Worm (Caenorhabditis elegans) whole organism, L3 larva: ENCODE data around the gene F42C5.6.

Experiments
- aly-2 ChIP-seq: fragments of 150-350 bp; optimal IDR thresholded peaks from 2 replicates; lab custom pipeline; 2014; ENCODE audit warnings: missing biosample characterization, missing genetic modification characterization
- ama-1 ChIP-seq: fragments of 150-350 bp; optimal IDR thresholded peaks from 2 replicates; lab custom pipeline; 2018
- ceh-16 ChIP-seq: sonication (generic microtip); optimal IDR thresholded peaks from 2 replicates; lab custom pipeline; 2017; ENCODE audit warnings: missing biosample characterization, missing genetic modification characterization
- ceh-28 ChIP-seq: fragments of 150-350 bp; optimal IDR thresholded peaks from 2 replicates; lab custom pipeline; 2014; ENCODE audit warnings: missing biosample characterization, missing genetic modification reagents, missing genetic modification characterization
- ceh-82 ChIP-seq: fragments of 150-350 bp; optimal IDR thresholded peaks from 2 replicates; lab custom pipeline; 2014; ENCODE audit warnings: missing biosample characterization, missing genetic modification characterization
- ceh-9 ChIP-seq: sonication (generic microtip); optimal IDR thresholded peaks from 2 replicates; lab custom pipeline; 2018; ENCODE audit warnings: missing biosample characterization, missing genetic modification characterization
- egl-27 ChIP-seq: sonication (generic microtip); optimal IDR thresholded peaks from 4 replicates; lab custom pipeline; 2017; ENCODE audit warnings: missing biosample characterization, missing genetic modification reagents, missing genetic modification characterization
- egl-5 ChIP-seq: fragments of 150-350 bp; optimal IDR thresholded peaks from 2 replicates; lab custom pipeline; 2017; ENCODE audit warnings: missing biosample characterization, missing genetic modification reagents, missing genetic modification characterization, inconsistent platforms
- elt-2 ChIP-seq: sonication (generic microtip); optimal IDR thresholded peaks from 2 replicates; lab custom pipeline; 2016; ENCODE audit warnings: missing genetic modification reagents, mild to moderate bottlenecking, missing genetic modification characterization, missing compliant biosample characterization
- elt-3 ChIP-seq, 3 experiments: fragments of 150-350 bp in 1 of 3; sonication (generic microtip) in 2 of 3; optimal IDR thresholded peaks; 2 replicates in 2 of 3; 4 replicates in 1 of 3; lab custom pipeline; 2014 to 2017; ENCODE audit warnings: missing biosample characterization in 3 of 3, missing genetic modification characterization in 3 of 3
- eor-1 ChIP-seq, 2 experiments: fragments of 150-350 bp; optimal IDR thresholded peaks; 2 replicates each; lab custom pipeline; 2014 to 2018; ENCODE audit warnings: missing biosample characterization in 2 of 2, missing genetic modification characterization in 2 of 2
- fkh-10 ChIP-seq: sonication (generic microtip); optimal IDR thresholded peaks from 2 replicates; lab custom pipeline; 2017; ENCODE audit warnings: missing biosample characterization, missing genetic modification reagents, missing genetic modification characterization
- fkh-2 ChIP-seq: fragments of 150-350 bp; optimal IDR thresholded peaks from 2 replicates; lab custom pipeline; 2014; ENCODE audit warnings: missing biosample characterization, missing genetic modification reagents, missing genetic modification characterization
- fos-1 ChIP-seq: fragments of 150-350 bp; optimal IDR thresholded peaks from 2 replicates; lab custom pipeline; 2014; ENCODE audit warnings: missing biosample characterization, missing genetic modification characterization
- jun-1 ChIP-seq: fragments of 150-350 bp; optimal IDR thresholded peaks from 2 replicates; lab custom pipeline; 2014; ENCODE audit warnings: missing biosample characterization, missing genetic modification reagents, missing genetic modification characterization
- lin-39 ChIP-seq: fragments of 150-350 bp; optimal IDR thresholded peaks from 2 replicates; lab custom pipeline; 2018; ENCODE audit warnings: missing biosample characterization, missing genetic modification reagents, missing genetic modification characterization
- mdl-1 ChIP-seq: fragments of 150-350 bp; optimal IDR thresholded peaks from 2 replicates; lab custom pipeline; 2014; ENCODE audit warnings: missing biosample characterization, missing genetic modification characterization
- nhr-11 ChIP-seq: fragments of 150-350 bp; optimal IDR thresholded peaks from 2 replicates; lab custom pipeline; 2014; ENCODE audit warnings: missing biosample characterization, missing genetic modification characterization
- nhr-23 ChIP-seq: fragments of 150-350 bp; optimal IDR thresholded peaks from 2 replicates; lab custom pipeline; 2014; ENCODE audit warnings: missing biosample characterization, missing genetic modification reagents, missing genetic modification characterization
- nhr-28 ChIP-seq: fragments of 150-350 bp; optimal IDR thresholded peaks from 2 replicates; lab custom pipeline; 2014; ENCODE audit warnings: missing biosample characterization, missing genetic modification characterization
- nhr-43 ChIP-seq: sonication (generic microtip); optimal IDR thresholded peaks from 2 replicates; lab custom pipeline; 2016; ENCODE audit warnings: mild to moderate bottlenecking, missing genetic modification characterization, missing compliant biosample characterization; ENCODE audit not compliant: poor library complexity, severe bottlenecking
- nhr-67 ChIP-seq: fragments of 150-350 bp; optimal IDR thresholded peaks from 2 replicates; lab custom pipeline; 2014; ENCODE audit warnings: missing biosample characterization, missing genetic modification characterization
- nhr-76 ChIP-seq: fragments of 150-350 bp; sonication (generic microtip); optimal IDR thresholded peaks from 5 replicates; lab custom pipeline; 2014; ENCODE audit warnings: missing biosample characterization, missing genetic modification characterization
- pqm-1 ChIP-seq: fragments of 150-350 bp; optimal IDR thresholded peaks from 2 replicates; lab custom pipeline; 2017; ENCODE audit warnings: missing biosample characterization, missing genetic modification characterization, inconsistent platforms
- sea-2 ChIP-seq: fragments of 150-350 bp; sonication (generic microtip); optimal IDR thresholded peaks from 4 replicates; lab custom pipeline; 2014; ENCODE audit warnings: missing biosample characterization, missing genetic modification reagents, missing genetic modification characterization
- skn-1 ChIP-seq: fragments of 150-350 bp; optimal IDR thresholded peaks from 2 replicates; lab custom pipeline; 2014; ENCODE audit warnings: missing biosample characterization, missing genetic modification characterization
- snpc-4 ChIP-seq: fragments of 150-350 bp; optimal IDR thresholded peaks from 2 replicates; lab custom pipeline; 2014; ENCODE audit warnings: missing biosample characterization, missing genetic modification characterization
- tbx-2 ChIP-seq: sonication (generic microtip); optimal IDR thresholded peaks from 2 replicates; lab custom pipeline; 2016; ENCODE audit warnings: mild to moderate bottlenecking, missing genetic modification characterization, missing compliant biosample characterization
- unc-39 ChIP-seq: sonication (generic microtip); optimal IDR thresholded peaks from 4 replicates; lab custom pipeline; 2017; ENCODE audit warnings: missing biosample characterization, missing genetic modification characterization
- unc-62 ChIP-seq: fragments of 150-350 bp; sonication (generic microtip); optimal IDR thresholded peaks from 4 replicates; lab custom pipeline; 2014; ENCODE audit warnings: missing biosample characterization, missing genetic modification reagents, missing genetic modification characterization
- zag-1 ChIP-seq: fragments of 150-350 bp; optimal IDR thresholded peaks from 2 replicates; lab custom pipeline; 2014; ENCODE audit warnings: missing biosample characterization, missing genetic modification characterization
- ztf-11 ChIP-seq: fragments of 150-350 bp; optimal IDR thresholded peaks from 2 replicates; lab custom pipeline; 2014; ENCODE audit warnings: missing biosample characterization, missing genetic modification characterization
- ztf-4 ChIP-seq: fragments of 150-350 bp; optimal IDR thresholded peaks from 2 replicates; lab custom pipeline; 2014; ENCODE audit warnings: missing biosample characterization, missing genetic modification characterization

The F42C5.6 gene

ce11 chrIV:7339095-7339494, 30.2 kb upstream of the F42C5.6 start:
- TF ChIP-seq sea-2 (GFP tag; lab: Kevin White, UChicago) (no peak), nhr-67 (tag; lab: Kevin White, UChicago) (no peak), skn-1 (tag; lab: Kevin White, UChicago) (no peak), pqm-1 (tag; lab: Kevin White, UChicago) (no peak), nhr-23 (tag; lab: Kevin White, UChicago) (no peak), nhr-43 (tag; lab: Kevin White, UChicago) (no peak), nhr-28 (tag; lab: Kevin White, UChicago) (no peak), fkh-2 (tag; lab: Kevin White, UChicago) (no peak), ceh-82 (tag; lab: Kevin White, UChicago) (no peak)

- TF ChIP-seq elt-2 (no peak), eor-1 (tag; optimal IDR thresholded peaks at IDR 0.05; lab: Kevin White, UChicago) (no peak)
Observed at ce11 chrIV:7338042-7338441, 29.2 kb upstream of the F42C5.6 start.

ce11 chrIV:7332695-7333094, 23.8 kb upstream of the F42C5.6 start, which contains the start of gene ocr-4:
Gene ocr-4 (minus strand): TSS chrIV:7332795.
- TF ChIP-seq nhr-23 (tag; lab: Kevin White, UChicago) (no peak), egl-5 (tag; lab: Kevin White, UChicago) (no peak), mdl-1 (tag; lab: Kevin White, UChicago) (no peak), sea-2 (GFP tag; lab: Kevin White, UChicago) (no peak), ceh-9 (tag; lab: Kevin White, UChicago) (no peak), fkh-2 (tag; lab: Kevin White, UChicago) (no peak), nhr-11 (tag; lab: Kevin White, UChicago) (no peak), lin-39 (tag; lab: Kevin White, UChicago) (no peak), ztf-11 (tag; lab: Kevin White, UChicago) (no peak)

ce11 chrIV:7328918-7329317, 20.0 kb upstream of the F42C5.6 start, which contains the start of gene sqst-2:
Gene sqst-2 (minus strand): TSS chrIV:7328975.
- peak; percentile 49 for TF ChIP-seq elt-2
- TF ChIP-seq pqm-1 (tag; lab: Kevin White, UChicago), result peak; percentile 41
- TF ChIP-seq nhr-76 (tag; lab: Kevin White, UChicago), result no peak

ce11 chrIV:7326613-7327149, 17.8 kb upstream of the F42C5.6 start, which contains the start of gene ifo-1:
Gene ifo-1 (minus strand): TSS chrIV:7326663.
- TF ChIP-seq ama-1 (no peak), elt-2 (peak; percentile 95), pqm-1 (tag; lab: Kevin White, UChicago) (peak; percentile 92), nhr-11 (tag; lab: Kevin White, UChicago) (no peak), eor-1 (tag; optimal IDR thresholded peaks at IDR 0.05; lab: Kevin White, UChicago) (no peak), unc-39 (tag; lab: Kevin White, UChicago) (no peak), jun-1 (tag; lab: Kevin White, UChicago) (peak; percentile 39), nhr-28 (tag; lab: Kevin White, UChicago) (no peak), nhr-67 (tag; lab: Kevin White, UChicago) (no peak), lin-39 (tag; lab: Kevin White, UChicago) (no peak), ceh-16 (tag; lab: Kevin White, UChicago) (no peak)
- TF ChIP-seq, all 47 proteins: peak for 3

ce11 chrIV:7325698-7326097, 16.8 kb upstream of the F42C5.6 start:
- no peak for TF ChIP-seq lin-39 (tag; lab: Kevin White, UChicago)
- TF ChIP-seq ceh-28 (tag; lab: Kevin White, UChicago), result no peak
- TF ChIP-seq elt-2, result peak; percentile 74
- no peak for TF ChIP-seq ztf-4 (tag; lab: Kevin White, UChicago)
- peak; percentile 88 for TF ChIP-seq pqm-1 (tag; lab: Kevin White, UChicago)
- TF ChIP-seq jun-1 (tag; lab: Kevin White, UChicago), result no peak

- no peak for TF ChIP-seq unc-62
- no peak for TF ChIP-seq aly-2 (tag; lab: Kevin White, UChicago)
- TF ChIP-seq fkh-10 (GFP tag; lab: Kevin White, UChicago), result no peak
- TF ChIP-seq skn-1 (tag; lab: Kevin White, UChicago), result no peak
- no peak for TF ChIP-seq ceh-16 (tag; lab: Kevin White, UChicago)
- no peak for TF ChIP-seq elt-3 (tag; optimal IDR thresholded peaks at IDR 0.05; lab: Kevin White, UChicago)
- no peak for TF ChIP-seq fos-1 (tag; lab: Kevin White, UChicago)
- no peak for TF ChIP-seq nhr-76 (tag; lab: Kevin White, UChicago)
- TF ChIP-seq egl-27 (tag; lab: Kevin White, UChicago), result no peak
- TF ChIP-seq nhr-28 (tag; lab: Kevin White, UChicago), result no peak
- TF ChIP-seq nhr-11 (tag; lab: Kevin White, UChicago), result no peak
- no peak for TF ChIP-seq nhr-43 (tag; lab: Kevin White, UChicago)
- TF ChIP-seq ama-1, result no peak
- no peak for TF ChIP-seq nhr-67 (tag; lab: Kevin White, UChicago)
- no peak for TF ChIP-seq tbx-2 (tag; lab: Kevin White, UChicago)
- no peak for TF ChIP-seq zag-1 (tag; lab: Kevin White, UChicago)
- TF ChIP-seq elt-2, result no peak
- no peak for TF ChIP-seq eor-1 (tag; optimal IDR thresholded peaks at IDR 0.05; lab: Kevin White, UChicago)
- no peak for TF ChIP-seq snpc-4
- TF ChIP-seq, all 47 proteins: peak for 0
Observed at ce11 chrIV:7324913-7325312, 16.0 kb upstream of the F42C5.6 start.
